Worm (Caenorhabditis elegans): ENCODE data around the gene ZK1073.2.
"Not testable (repeated sequence)": the region's sequence is repeated elsewhere in the genome, so short reads cannot be mapped to it uniquely, and the experiment has no call there.

ZK1073.2 gene

DNA sequence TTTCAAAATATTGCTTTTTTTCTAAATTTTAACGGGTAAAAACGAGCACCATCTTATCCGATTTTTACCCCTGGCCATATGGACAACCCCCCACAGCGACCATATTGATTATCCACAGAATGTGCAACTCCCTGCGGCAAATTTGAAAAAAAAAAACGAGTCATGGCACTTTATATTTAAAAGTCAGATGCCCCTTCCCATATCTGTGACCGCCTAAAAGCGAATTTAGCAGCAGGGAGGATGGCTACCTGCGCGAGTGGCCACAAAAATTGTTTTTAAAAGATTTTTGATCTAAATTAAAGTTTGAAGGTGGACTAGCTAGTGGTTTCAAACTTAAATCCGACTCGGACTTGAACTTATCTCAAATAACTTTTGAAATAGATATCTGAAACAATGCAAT is 47.1 kb upstream of the ZK1073.2 start (continued):
- no peak for TF ChIP-seq elt-4 (tag; optimal IDR thresholded peaks at IDR 0.05)
- no peak for TF ChIP-seq pat-9 (tag; optimal IDR thresholded peaks at IDR 0.05)
- TF ChIP-seq unc-3 (GFP tag; conservative IDR thresholded peaks at IDR 0.05), result peak; percentile 37; the same call in 1 of the 2 replicates
- TF ChIP-seq unc-3 (tag; optimal IDR thresholded peaks at IDR 0.05), result peak; percentile 8
- TF ChIP-seq pqm-1 (tag; optimal IDR thresholded peaks at IDR 0.05), result peak; percentile 57
- TF ChIP-seq ttx-3 (tag; optimal IDR thresholded peaks at IDR 0.05), result no peak
- TF ChIP-seq ahr-1 (tag; optimal IDR thresholded peaks at IDR 0.05), result no peak
- TF ChIP-seq hlh-6 (tag; optimal IDR thresholded peaks at IDR 0.05), result peak; percentile 4
- peak; percentile 78 for TF ChIP-seq tbx-2 (tag; optimal IDR thresholded peaks at IDR 0.05)
- peak; percentile 53 for TF ChIP-seq K09A11.1 (tag; optimal IDR thresholded peaks at IDR 0.05; ENCODE audit: insufficient read depth)
- TF ChIP-seq sdc-2 (tag; optimal IDR thresholded peaks at IDR 0.05), result peak; percentile 99
- no peak for TF ChIP-seq eyg-1 (tag; optimal IDR thresholded peaks at IDR 0.05)
- TF ChIP-seq pha-4 (tag; optimal IDR thresholded peaks at IDR 0.05), result no peak
- TF ChIP-seq C08G9.2 (tag; optimal IDR thresholded peaks at IDR 0.05), result no peak
- no peak for TF ChIP-seq nhr-11 (tag; optimal IDR thresholded peaks at IDR 0.05)
- TF ChIP-seq syd-9 (tag; optimal IDR thresholded peaks at IDR 0.05), result peak; percentile 71
- TF ChIP-seq ceh-2 (tag; optimal IDR thresholded peaks at IDR 0.05), result peak; percentile 17
- TF ChIP-seq ceh-24 (tag; optimal IDR thresholded peaks at IDR 0.05), result no peak
- no peak for TF ChIP-seq ceh-9 (tag; optimal IDR thresholded peaks at IDR 0.05)
- TF ChIP-seq sox-4 (tag; optimal IDR thresholded peaks at IDR 0.05), result no peak
- TF ChIP-seq fkh-6 (tag; optimal IDR thresholded peaks at IDR 0.05), result no peak
- peak; percentile 81 for TF ChIP-seq ref-2 (tag; optimal IDR thresholded peaks at IDR 0.05)
- TF ChIP-seq ets-4 (tag; optimal IDR thresholded peaks at IDR 0.05), result peak; percentile 64
- TF ChIP-seq che-1 (tag; optimal IDR thresholded peaks at IDR 0.05), result no peak
- TF ChIP-seq sox-2 (GFP tag; IDR thresholded peaks at IDR 0.05), result peak; percentile 4; the same call in 1 of the 2 replicates
- no peak for TF ChIP-seq ama-1 (optimal IDR thresholded peaks at IDR 0.05)
- TF ChIP-seq nfya-1 (tag; optimal IDR thresholded peaks at IDR 0.05), result peak; percentile 92
- TF ChIP-seq K02D7.2 (tag; optimal IDR thresholded peaks at IDR 0.05), result no peak
- peak; percentile 35 for TF ChIP-seq pros-1 (tag; optimal IDR thresholded peaks at IDR 0.05)
- no peak for TF ChIP-seq npax-4 (tag; optimal IDR thresholded peaks at IDR 0.05)
- TF ChIP-seq pax-1 (tag; optimal IDR thresholded peaks at IDR 0.05), result peak; percentile 59
- no peak for TF ChIP-seq unc-55 (GFP tag; optimal IDR thresholded peaks at IDR 0.05)
- no peak for TF ChIP-seq pha-2 (tag; optimal IDR thresholded peaks at IDR 0.05)
- no peak for TF ChIP-seq hlh-13 (GFP tag; optimal IDR thresholded peaks at IDR 0.05)
- no peak for TF ChIP-seq fax-1 (tag; optimal IDR thresholded peaks at IDR 0.05)
- TF ChIP-seq lin-11 (tag; optimal IDR thresholded peaks at IDR 0.05), result no peak
- TF ChIP-seq pag-3 (tag; optimal IDR thresholded peaks at IDR 0.05; ENCODE audit: borderline replicate concordance), result no peak

DNA sequence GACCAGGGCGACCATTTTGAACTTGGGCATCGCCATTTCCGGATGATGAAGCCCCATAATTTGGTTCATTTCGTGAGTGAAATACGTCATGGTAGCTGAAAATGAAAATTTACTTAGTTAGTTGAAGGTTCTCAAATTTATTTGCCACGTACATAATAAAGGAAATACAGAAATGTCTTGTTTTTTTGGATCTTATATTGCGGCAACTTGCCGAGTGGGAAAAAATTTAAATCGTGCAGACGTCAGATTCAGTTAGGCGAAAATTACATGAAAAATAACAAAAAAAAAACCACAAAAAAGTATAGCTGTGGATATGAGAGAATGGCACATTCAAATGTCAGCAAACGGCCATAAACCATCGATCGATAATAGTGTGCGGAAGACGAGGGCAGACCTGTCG is 44.7 kb upstream of the ZK1073.2 start, which contains the start of gene T27A8.2:
Gene T27A8.2 (minus strand): TSS at position 101 of the 400 bp plus-strand sequence.
- TF ChIP-seq ztf-16 (tag; optimal IDR thresholded peaks at IDR 0.05), result no peak

DNA sequence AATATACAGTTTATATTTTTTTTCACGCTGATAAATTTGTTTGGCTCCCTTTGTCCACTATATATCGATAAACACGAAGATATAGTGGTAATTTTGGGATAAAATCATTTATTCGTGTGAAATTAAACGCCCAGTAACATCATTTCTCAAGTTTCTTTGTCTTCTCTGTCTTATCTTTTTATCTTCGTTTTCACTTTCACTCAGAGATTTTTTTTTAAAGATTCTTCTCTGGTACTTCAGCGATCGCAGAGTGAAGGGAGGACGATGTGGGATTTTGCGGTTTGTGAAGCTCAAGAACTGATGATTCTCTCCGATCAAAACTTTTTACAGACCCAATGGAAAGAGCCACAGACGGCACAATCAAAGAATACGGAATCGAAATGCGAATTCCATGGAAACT is 41.1 kb upstream of the ZK1073.2 start, which contains the start of gene T27A8.3:
Gene T27A8.3 (plus strand): TSS at position 301 of the 400 bp plus-strand sequence.
- TF ChIP-seq ama-1 (optimal IDR thresholded peaks at IDR 0.05); hlh-13 (GFP tag; optimal IDR thresholded peaks at IDR 0.05); syd-9 (tag; optimal IDR thresholded peaks at IDR 0.05): not testable (repeated sequence)

DNA sequence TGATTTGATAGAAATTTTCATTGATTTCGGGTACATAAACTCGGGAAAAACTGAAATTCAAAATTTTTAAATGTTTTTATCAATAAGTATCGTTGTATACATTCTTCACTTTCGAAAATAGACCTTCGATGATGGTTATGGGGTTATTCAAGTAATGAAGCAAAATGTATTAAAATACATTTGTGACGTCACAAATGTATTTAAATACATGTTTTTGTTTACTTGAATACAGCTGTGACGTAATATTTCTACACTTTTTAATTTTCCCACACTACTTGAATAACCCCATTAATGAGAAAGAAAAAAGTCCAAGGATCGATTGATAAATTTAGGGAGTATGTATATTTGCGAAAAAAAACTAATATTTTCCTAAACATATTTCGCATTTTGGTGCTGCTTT is 35.5 kb upstream of the ZK1073.2 start:
- TF ChIP-seq ceh-9 (tag; optimal IDR thresholded peaks at IDR 0.05) (no peak), T23F11.4 (GFP tag; optimal IDR thresholded peaks at IDR 0.05) (no peak), che-1 (tag; optimal IDR thresholded peaks at IDR 0.05) (no peak), hlh-30 (tag; optimal IDR thresholded peaks at IDR 0.05; ENCODE audit: insufficient read depth) (no peak), elt-4 (tag; optimal IDR thresholded peaks at IDR 0.05) (no peak), ceh-22 (tag; optimal IDR thresholded peaks at IDR 0.05) (no peak), ceh-24 (tag; optimal IDR thresholded peaks at IDR 0.05) (no peak), madf-2 (tag; optimal IDR thresholded peaks at IDR 0.05) (no peak)
